Fruit fly (Drosophila melanogaster) whole organism, wandering third instar larva: Measurements from ENCODE around the gene dlg1.

Source experiments
- Abd-B ChIP-seq: fragments of >200 bp; optimal IDR thresholded peaks from 2 replicates; lab custom pipeline; 2017; ENCODE audit warnings: missing biosample characterization, missing genetic modification characterization
- CG32264 ChIP-seq: fragments of 200-800 bp; sonication (Bioruptor generic); optimal IDR thresholded peaks from 2 replicates; lab custom pipeline; 2016; ENCODE audit warnings: missing biosample characterization, missing genetic modification characterization
- CG9705 ChIP-seq: fragments of 200-800 bp; sonication (Bioruptor generic); optimal IDR thresholded peaks from 2 replicates; lab custom pipeline; 2018; ENCODE audit warnings: missing biosample characterization, mild to moderate bottlenecking, missing genetic modification characterization
- CrebA ChIP-seq: fragments of 200-800 bp; sonication (Bioruptor generic); optimal IDR thresholded peaks from 2 replicates; lab custom pipeline; 2016; ENCODE audit warnings: missing biosample characterization, mild to moderate bottlenecking, missing genetic modification characterization, borderline replicate concordance
- Dif ChIP-seq: fragments of 200-275, 200-300 bp; sonication (Bioruptor generic); optimal IDR thresholded peaks from 2 replicates; lab custom pipeline; 2018; ENCODE audit warnings: missing biosample characterization, missing genetic modification characterization; ENCODE audit not compliant: partially characterized antibody
- GATAd ChIP-seq: sonication (Bioruptor generic); optimal IDR thresholded peaks from 2 replicates; lab custom pipeline; 2016; ENCODE audit warnings: missing biosample characterization, missing genetic modification characterization
- HLH106 ChIP-seq: fragments of 200-800 bp; optimal IDR thresholded peaks from 3 replicates; lab custom pipeline; 2019; ENCODE audit warnings: missing biosample characterization, mild to moderate bottlenecking, missing genetic modification characterization, moderate library complexity
- Hnf4 ChIP-seq: fragments of 200-800 bp; sonication (Bioruptor generic); optimal IDR thresholded peaks from 2 replicates; lab custom pipeline; 2016; ENCODE audit warnings: missing biosample characterization, mild to moderate bottlenecking, missing genetic modification characterization
- Hr83 ChIP-seq: fragments of 200-300 bp; sonication (Bioruptor generic); optimal IDR thresholded peaks from 2 replicates; lab custom pipeline; 2016; ENCODE audit warnings: missing biosample characterization, mild to moderate bottlenecking, missing genetic modification characterization, moderate library complexity; ENCODE audit not compliant: poor library complexity, severe bottlenecking
- Jra ChIP-seq: sonication (Bioruptor generic); optimal IDR thresholded peaks from 2 replicates; lab custom pipeline; 2016; ENCODE audit warnings: missing biosample characterization, missing genetic modification characterization
- Mio ChIP-seq: sonication (Bioruptor generic); optimal IDR thresholded peaks from 2 replicates; lab custom pipeline; 2016; ENCODE audit warnings: missing biosample characterization, missing genetic modification characterization
- Myc ChIP-seq: fragments of >200 bp; optimal IDR thresholded peaks from 2 replicates; lab custom pipeline; 2017
- N ChIP-seq: fragments of >200 bp; optimal IDR thresholded peaks from 2 replicates; lab custom pipeline; 2018; ENCODE audit warnings: missing biosample characterization, missing external identifiers, missing genetic modification characterization
- OdsH ChIP-seq: fragments of 200-800 bp; sonication (Bioruptor generic); optimal IDR thresholded peaks from 2 replicates; lab custom pipeline; 2016; ENCODE audit warnings: missing biosample characterization, mild to moderate bottlenecking, missing genetic modification characterization
- Rel ChIP-seq, 2 experiments: fragments of 200-800 bp; sonication (Bioruptor generic) in 1 of 2; optimal IDR thresholded peaks; 2 replicates in 1 of 2; 3 replicates in 1 of 2; lab custom pipeline; 2016 to 2019; ENCODE audit warnings: mild to moderate bottlenecking in 2 of 2, missing biosample characterization in 2 of 2, missing genetic modification characterization in 2 of 2, moderate library complexity in 1 of 2
- Sp1 ChIP-seq: fragments of 200-800 bp; sonication (Bioruptor generic); optimal IDR thresholded peaks from 3 replicates; lab custom pipeline; 2019; ENCODE audit warnings: missing biosample characterization, mild to moderate bottlenecking, missing genetic modification characterization, moderate library complexity
- Vsx2 ChIP-seq: fragments of 200-300, 225-300 bp; sonication (Bioruptor generic); optimal IDR thresholded peaks from 2 replicates; lab custom pipeline; 2018; ENCODE audit warnings: missing biosample characterization, missing genetic modification characterization; ENCODE audit not compliant: partially characterized antibody
- br ChIP-seq: fragments of 200-800 bp; sonication (Bioruptor generic); optimal IDR thresholded peaks from 2 replicates; lab custom pipeline; 2016; ENCODE audit warnings: missing biosample characterization, missing genetic modification characterization
- brk ChIP-seq: fragments of 200-800 bp; sonication (Bioruptor generic); optimal IDR thresholded peaks from 2 replicates; lab custom pipeline; 2016; ENCODE audit warnings: missing biosample characterization, mild to moderate bottlenecking, missing genetic modification characterization
- dl ChIP-seq, 2 experiments: fragments of 175-275, 200-275 bp in 1 of 2; fragments of 200-275 bp in 1 of 2; sonication (Bioruptor generic); optimal IDR thresholded peaks; lab custom pipeline; 2018; ENCODE audit warnings: mild to moderate bottlenecking in 2 of 2, missing biosample characterization in 2 of 2, missing genetic modification characterization in 2 of 2, moderate library complexity in 2 of 2; ENCODE audit not compliant: partially characterized antibody in 2 of 2, insufficient read depth in 1 of 2
- dmrt93B ChIP-seq: fragments of 200-800 bp; sonication (Bioruptor generic); optimal IDR thresholded peaks from 2 replicates; lab custom pipeline; 2018; ENCODE audit warnings: missing biosample characterization, mild to moderate bottlenecking, missing genetic modification characterization
- dsf ChIP-seq: sonication (Bioruptor generic); optimal IDR thresholded peaks from 2 replicates; lab custom pipeline; 2016; ENCODE audit warnings: missing biosample characterization, missing genetic modification characterization, borderline replicate concordance
- ey ChIP-seq: fragments of 200-800 bp; sonication (Bioruptor generic); optimal IDR thresholded peaks from 2 replicates; lab custom pipeline; 2016; ENCODE audit warnings: missing biosample characterization, missing genetic modification characterization
- foxo ChIP-seq, 2 experiments: fragments of 200-800 bp; sonication (Bioruptor generic); optimal IDR thresholded peaks; 2 replicates in 1 of 2; 3 replicates in 1 of 2; lab custom pipeline; 2016 to 2017; ENCODE audit warnings: missing biosample characterization in 2 of 2, missing genetic modification characterization in 2 of 2
- fru ChIP-seq: fragments of 200-800 bp; sonication (Bioruptor generic); optimal IDR thresholded peaks from 3 replicates; lab custom pipeline; 2016; ENCODE audit warnings: missing biosample characterization, mild to moderate bottlenecking, missing genetic modification characterization
- h ChIP-seq: fragments of 200-800 bp; sonication (Bioruptor generic); optimal IDR thresholded peaks from 3 replicates; lab custom pipeline; 2016; ENCODE audit warnings: missing biosample characterization, mild to moderate bottlenecking, missing genetic modification characterization
- psq ChIP-seq: fragments of 200-800 bp; sonication (Bioruptor generic); optimal IDR thresholded peaks from 3 replicates; lab custom pipeline; 2017; ENCODE audit warnings: missing biosample characterization, mild to moderate bottlenecking, missing genetic modification characterization, moderate library complexity
- rgr ChIP-seq: fragments of 200-800 bp; sonication (Bioruptor generic); optimal IDR thresholded peaks from 3 replicates; lab custom pipeline; 2016; ENCODE audit warnings: missing biosample characterization, mild to moderate bottlenecking, missing genetic modification characterization
- sage ChIP-seq: fragments of 200-800 bp; sonication (Bioruptor generic); optimal IDR thresholded peaks from 2 replicates; lab custom pipeline; 2016; ENCODE audit warnings: missing biosample characterization, mild to moderate bottlenecking, missing genetic modification characterization
- sv ChIP-seq: fragments of 200-800 bp; sonication (Bioruptor generic); optimal IDR thresholded peaks from 3 replicates; lab custom pipeline; 2016; ENCODE audit warnings: missing biosample characterization, missing genetic modification characterization
- tai ChIP-seq: sonication (Bioruptor generic); optimal IDR thresholded peaks from 2 replicates; lab custom pipeline; 2016; ENCODE audit warnings: missing biosample characterization, missing genetic modification characterization
- usp ChIP-seq: fragments of >200 bp; optimal IDR thresholded peaks from 2 replicates; lab custom pipeline; 2017; ENCODE audit warnings: missing biosample characterization, missing genetic modification characterization
- woc ChIP-seq: sonication (Bioruptor generic); optimal IDR thresholded peaks from 2 replicates; lab custom pipeline; 2016; ENCODE audit warnings: missing biosample characterization, mild to moderate bottlenecking, missing genetic modification characterization

The dlg1 gene

DNA sequence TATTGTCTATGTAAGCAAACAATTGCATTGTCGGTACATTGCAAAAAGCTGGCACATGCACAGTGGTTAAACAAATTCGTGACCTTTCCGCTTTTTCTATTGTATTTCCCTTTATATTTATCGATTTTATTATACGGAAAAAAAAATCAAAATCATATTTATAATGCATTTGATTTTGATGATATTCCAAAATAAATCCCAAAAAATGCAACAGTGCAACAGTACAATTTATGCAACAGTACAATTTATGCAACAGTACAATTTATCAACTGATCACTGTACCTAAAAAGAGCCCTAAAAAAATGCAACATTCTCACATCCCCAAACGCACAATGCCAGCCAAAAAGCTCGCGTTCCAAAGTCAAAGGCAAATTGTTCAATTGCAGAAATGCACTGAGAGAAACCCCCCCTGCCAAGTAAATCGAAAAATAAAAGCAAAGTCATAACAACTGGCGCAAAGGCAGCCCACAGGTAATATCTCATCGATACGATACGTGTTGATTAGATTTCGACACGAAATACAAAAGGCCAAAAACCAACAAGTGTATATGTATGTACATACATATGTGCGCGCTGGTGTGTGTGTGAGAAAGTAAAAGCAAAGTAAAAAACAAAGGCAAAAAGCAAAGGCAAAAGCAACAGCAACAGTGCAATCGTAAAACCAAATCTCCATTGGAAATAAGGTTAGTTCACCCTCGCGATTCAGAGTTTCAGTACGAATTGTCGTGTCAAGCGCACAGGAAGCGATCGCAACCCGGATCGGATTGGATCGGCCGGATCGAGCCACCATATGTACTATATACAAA, 72.6 kb downstream of the dlg1 start, which contains the start of gene Sk1 (continued):
- TF ChIP-seq Vsx2 (no peak), CG32264 (GFP tag; lab: Kevin White, UChicago) (no peak)

DNA sequence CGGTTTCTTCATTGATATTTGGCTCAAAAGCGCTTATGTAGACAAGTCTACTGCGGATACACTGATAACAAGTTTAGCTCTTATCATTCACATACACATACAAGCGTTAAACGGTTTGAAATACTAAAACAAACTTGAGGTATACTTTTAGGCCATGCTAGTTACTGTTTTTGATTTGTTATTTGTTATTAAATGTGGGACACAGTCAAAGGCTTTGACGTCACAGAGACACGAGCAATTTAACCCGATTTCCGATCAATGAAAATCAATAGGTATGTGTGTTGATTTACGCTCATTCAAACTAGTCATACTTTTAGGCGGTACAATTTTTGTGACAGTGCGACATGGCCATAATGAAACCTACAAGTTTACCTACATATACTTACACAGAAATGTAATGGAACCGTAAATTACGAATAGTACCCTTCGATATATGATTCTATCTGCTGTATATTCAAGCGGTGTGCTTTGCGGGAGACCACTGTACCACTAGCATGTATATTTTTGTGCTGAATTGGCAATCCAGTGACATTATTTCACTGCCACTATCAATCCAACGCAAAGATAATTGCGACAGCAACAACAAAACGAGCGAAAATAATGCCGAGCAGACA, 77.4 kb downstream of the dlg1 start:
- peak; percentile 30 for TF ChIP-seq N (GFP tag; lab: Kevin White, UChicago)
- TF ChIP-seq Jra (GFP tag; lab: Kevin White, UChicago): peak; percentile 53
- peak; percentile 70 for TF ChIP-seq Hr83 (GFP tag; lab: Kevin White, UChicago)
- peak; percentile 84 for TF ChIP-seq br (GFP tag; lab: Kevin White, UChicago)
- peak; percentile 86 for TF ChIP-seq h (GFP tag; lab: Kevin White, UChicago)
- TF ChIP-seq Abd-B (GFP tag; lab: Kevin White, UChicago): no peak
- TF ChIP-seq brk (GFP tag; lab: Kevin White, UChicago): peak; percentile 35
- no peak for TF ChIP-seq dl (GFP tag; optimal IDR thresholded peaks at IDR 0.05; lab: Kevin White, UChicago; ENCODE audit: insufficient read depth in 1 of 2, partially characterized antibody in 2 of 2)
- TF ChIP-seq foxo (GFP tag; optimal IDR thresholded peaks at IDR 0.05; lab: Kevin White, UChicago): peak; percentile 33 to 85
- TF ChIP-seq sage (GFP tag; lab: Kevin White, UChicago): no peak
- peak; percentile 81 for TF ChIP-seq OdsH (GFP tag; lab: Kevin White, UChicago)
- TF ChIP-seq Myc (lab: Kevin White, UChicago): peak; percentile 77
- peak; percentile 71 for TF ChIP-seq woc (GFP tag; lab: Kevin White, UChicago)
- TF ChIP-seq tai (GFP tag; lab: Kevin White, UChicago): peak; percentile 2
- TF ChIP-seq fru: peak; percentile 82
- no peak for TF ChIP-seq dsf (GFP tag; lab: Kevin White, UChicago)
- peak; percentile 28 for TF ChIP-seq CG9705 (GFP tag; lab: Kevin White, UChicago)
- peak; percentile 90 for TF ChIP-seq rgr
- peak; percentile 82 for TF ChIP-seq HLH106 (tag; lab: Kevin White, UChicago)
- TF ChIP-seq ey: peak; percentile 90
- no peak for TF ChIP-seq Dif (GFP tag; lab: Kevin White, UChicago)
- TF ChIP-seq Vsx2: no peak
- TF ChIP-seq usp (GFP tag; lab: Kevin White, UChicago): no peak
- TF ChIP-seq dmrt93B: peak; percentile 60
- TF ChIP-seq CG32264 (GFP tag; lab: Kevin White, UChicago): peak; percentile 61
- TF ChIP-seq CrebA (GFP tag; lab: Kevin White, UChicago): peak; percentile 6
- peak; percentile 81 for TF ChIP-seq sv
- TF ChIP-seq psq (GFP tag; lab: Kevin White, UChicago): peak; percentile 71
- TF ChIP-seq Hnf4: peak; percentile 69
- TF ChIP-seq GATAd (GFP tag; lab: Kevin White, UChicago): peak; percentile 27
- peak; percentile 63 for TF ChIP-seq Sp1 (GFP tag; lab: Kevin White, UChicago)
- TF ChIP-seq Mio: peak; percentile 51

- TF ChIP-seq fru (no peak), CG32264 (GFP tag; lab: Kevin White, UChicago) (no peak), Rel (GFP tag; optimal IDR thresholded peaks at IDR 0.05; lab: Kevin White, UChicago) (no peak), Rel (tag; optimal IDR thresholded peaks at IDR 0.05; lab: Kevin White, UChicago) (peak; percentile 57), sv (no peak), ey (no peak)
These were observed 79.2 kb downstream of the dlg1 start for dm6 chrX:11448637-11449036.
